Worm (Caenorhabditis elegans) whole organism, L1 larva: ENCODE data around the gene Y37A1A.2.

Experiments used
- C04F5.9 ChIP-seq: sonication (generic microtip); optimal IDR thresholded peaks from 2 replicates; lab custom pipeline; 2016; ENCODE audit warnings: missing genetic modification characterization, missing compliant biosample characterization
- C34B4.2 ChIP-seq: sonication (generic microtip); optimal IDR thresholded peaks from 2 replicates; lab custom pipeline; 2017; ENCODE audit warnings: mild to moderate bottlenecking, missing genetic modification characterization, missing compliant biosample characterization
- F16B12.6 ChIP-seq: fragments of 150-350 bp; optimal IDR thresholded peaks from 2 replicates; lab custom pipeline; 2014; ENCODE audit warnings: missing biosample characterization, missing genetic modification characterization
- aha-1 ChIP-seq: fragments of 150-350 bp; optimal IDR thresholded peaks from 2 replicates; lab custom pipeline; 2014; ENCODE audit warnings: missing biosample characterization, missing genetic modification characterization
- blmp-1 ChIP-seq: fragments of 150-350 bp; optimal IDR thresholded peaks from 2 replicates; lab custom pipeline; 2014; ENCODE audit warnings: missing biosample characterization, missing genetic modification characterization
- ceh-8 ChIP-seq: fragments of 200-800 bp; sonication (Bioruptor generic); optimal IDR thresholded peaks from 2 replicates; lab custom pipeline; 2018; ENCODE audit warnings: mild to moderate bottlenecking, missing genetic modification characterization, moderate library complexity, missing compliant biosample characterization
- ceh-82 ChIP-seq, 3 experiments: fragments of 150-350 bp in 1 of 3; sonication (generic microtip) in 2 of 3; optimal IDR thresholded peaks; 2 replicates each; lab custom pipeline; 2014 to 2017; ENCODE audit warnings: missing biosample characterization in 3 of 3, missing genetic modification characterization in 3 of 3
- ceh-88 ChIP-seq: fragments of 200-800 bp; sonication (Bioruptor generic); IDR thresholded peaks from 2 replicates; pipeline ENCODE4 v1.3.6; 2022; ENCODE audit warnings: missing genetic modification characterization, missing compliant biosample characterization
- ces-1 ChIP-seq: fragments of 150-350 bp; optimal IDR thresholded peaks from 2 replicates; lab custom pipeline; 2014; ENCODE audit warnings: missing biosample characterization, missing genetic modification reagents, missing genetic modification characterization
- dsc-1 ChIP-seq: sonication (generic microtip); optimal IDR thresholded peaks from 2 replicates; lab custom pipeline; 2016; ENCODE audit warnings: mild to moderate bottlenecking, missing genetic modification characterization, missing compliant biosample characterization
- efl-3 ChIP-seq: fragments of 200-800 bp; sonication (Bioruptor generic); optimal IDR thresholded peaks from 2 replicates; lab custom pipeline; 2018; ENCODE audit warnings: mild to moderate bottlenecking, missing genetic modification characterization, missing compliant biosample characterization
- egl-13 ChIP-seq: sonication (generic microtip); optimal IDR thresholded peaks from 2 replicates; lab custom pipeline; 2016; ENCODE audit warnings: missing genotype, missing genetic modification reagents, missing genetic modification characterization, missing compliant biosample characterization
- egl-27 ChIP-seq, 2 experiments: fragments of 150-350 bp in 1 of 2; sonication (generic microtip); optimal IDR thresholded peaks; 3 replicates each; lab custom pipeline; 2017 to 2018; ENCODE audit warnings: missing biosample characterization in 2 of 2, missing genetic modification characterization in 2 of 2, missing genetic modification reagents in 2 of 2
- elt-2 ChIP-seq: sonication (generic microtip); optimal IDR thresholded peaks from 2 replicates; lab custom pipeline; 2016; ENCODE audit warnings: missing genetic modification characterization, mild to moderate bottlenecking, inconsistent platforms, missing compliant biosample characterization, missing genetic modification reagents
- elt-3 ChIP-seq, 6 experiments: fragments of 150-350 bp in 1 of 6; sonication (generic microtip); optimal IDR thresholded peaks; 2 replicates each; lab custom pipeline; 2017 to 2018; ENCODE audit warnings: missing biosample characterization in 6 of 6, missing genetic modification characterization in 6 of 6, inconsistent platforms in 1 of 6
- ets-5 ChIP-seq: fragments of 200-800 bp; sonication (Bioruptor generic); IDR thresholded peaks from 2 replicates; pipeline ENCODE4 v1.3.6; 2022; ENCODE audit warnings: missing genetic modification characterization, missing compliant biosample characterization
- fkh-10 ChIP-seq: sonication (generic microtip); optimal IDR thresholded peaks from 2 replicates; lab custom pipeline; 2017; ENCODE audit warnings: missing biosample characterization, missing genetic modification reagents, missing genetic modification characterization
- fkh-4 ChIP-seq: sonication (generic microtip); optimal IDR thresholded peaks from 2 replicates; lab custom pipeline; 2016; ENCODE audit warnings: missing compliant biosample characterization, missing genetic modification characterization, borderline replicate concordance
- fos-1 ChIP-seq: fragments of 150-350 bp; optimal IDR thresholded peaks from 2 replicates; lab custom pipeline; 2014; ENCODE audit warnings: missing biosample characterization, missing genetic modification characterization
- grh-1 ChIP-seq: fragments of 200-800 bp; sonication (Bioruptor generic); IDR thresholded peaks from 2 replicates; pipeline ENCODE4 v1.3.6; 2022; ENCODE audit warnings: missing genetic modification reagents, missing genetic modification characterization, missing compliant biosample characterization
- hpl-2 ChIP-seq: fragments of 150-350 bp; optimal IDR thresholded peaks from 2 replicates; lab custom pipeline; 2014; ENCODE audit warnings: missing biosample characterization, missing genetic modification reagents, missing genetic modification characterization
- jun-1 ChIP-seq: fragments of 150-350 bp; optimal IDR thresholded peaks from 2 replicates; lab custom pipeline; 2014; ENCODE audit warnings: missing biosample characterization, missing genetic modification reagents, missing genetic modification characterization
- lin-13 ChIP-seq: fragments of 150-350 bp; optimal IDR thresholded peaks from 2 replicates; lab custom pipeline; 2014; ENCODE audit warnings: missing biosample characterization, missing genetic modification reagents, missing genetic modification characterization
- lin-14 ChIP-seq: fragments of 200-800 bp; sonication (Bioruptor generic); optimal IDR thresholded peaks from 2 replicates; lab custom pipeline; 2018; ENCODE audit warnings: mild to moderate bottlenecking, missing genetic modification characterization, moderate library complexity, missing compliant biosample characterization
- lin-15B ChIP-seq: fragments of 150-350 bp; sonication (generic microtip); optimal IDR thresholded peaks from 3 replicates; lab custom pipeline; 2014; ENCODE audit warnings: missing biosample characterization, missing genetic modification characterization
- lin-39 ChIP-seq: fragments of 150-350 bp; optimal IDR thresholded peaks from 2 replicates; lab custom pipeline; 2014; ENCODE audit warnings: missing biosample characterization, missing genetic modification reagents, missing genetic modification characterization
- lsy-2 ChIP-seq, 2 experiments: fragments of 150-350 bp; optimal IDR thresholded peaks; 2 replicates each; lab custom pipeline; 2014; ENCODE audit warnings: missing biosample characterization in 2 of 2, missing genetic modification characterization in 2 of 2
- mab-9 ChIP-seq: fragments of 200-800 bp; sonication (Bioruptor generic); IDR thresholded peaks from 2 replicates; pipeline ENCODE4 v1.3.6; 2022; ENCODE audit warnings: missing genetic modification reagents, missing genetic modification characterization, missing compliant biosample characterization
- mdl-1 ChIP-seq, 2 experiments: fragments of 150-350 bp; optimal IDR thresholded peaks; 2 replicates each; lab custom pipeline; 2014 to 2017; ENCODE audit warnings: missing biosample characterization in 2 of 2, missing genetic modification characterization in 2 of 2, inconsistent platforms in 1 of 2
- mef-2 ChIP-seq: fragments of 150-350 bp; optimal IDR thresholded peaks from 2 replicates; lab custom pipeline; 2014; ENCODE audit warnings: missing biosample characterization, missing genetic modification characterization
- nhr-19 ChIP-seq: fragments of 200-800 bp; sonication (Bioruptor generic); conservative IDR thresholded peaks from 2 replicates; pipeline ENCODE4 v1.3.6; 2022; ENCODE audit warnings: missing genetic modification characterization, missing compliant biosample characterization
- nhr-28 ChIP-seq: fragments of 150-350 bp; optimal IDR thresholded peaks from 2 replicates; lab custom pipeline; 2014; ENCODE audit warnings: missing biosample characterization, missing genetic modification characterization
- nhr-47 ChIP-seq: sonication (generic microtip); optimal IDR thresholded peaks from 2 replicates; lab custom pipeline; 2016; ENCODE audit warnings: mild to moderate bottlenecking, missing genetic modification characterization, moderate library complexity, missing compliant biosample characterization
- nhr-71 ChIP-seq: sonication (generic microtip); optimal IDR thresholded peaks from 2 replicates; lab custom pipeline; 2016; ENCODE audit warnings: mild to moderate bottlenecking, missing genetic modification characterization, moderate library complexity, missing compliant biosample characterization
- nhr-77 ChIP-seq: fragments of 150-350 bp; optimal IDR thresholded peaks from 2 replicates; lab custom pipeline; 2014; ENCODE audit warnings: missing biosample characterization, missing genetic modification characterization
- nhr-84 ChIP-seq: sonication (generic microtip); optimal IDR thresholded peaks from 2 replicates; lab custom pipeline; 2017; ENCODE audit warnings: missing biosample characterization, missing genetic modification characterization
- nhr-85 ChIP-seq: sonication (generic microtip); peaks from one replicate; lab custom pipeline; 2016; ENCODE audit warnings: missing genetic modification characterization, inconsistent platforms, missing compliant biosample characterization
- snpc-4 ChIP-seq: fragments of 150-350 bp; optimal IDR thresholded peaks from 2 replicates; lab custom pipeline; 2014; ENCODE audit warnings: missing biosample characterization, missing genetic modification characterization
- snu-23 ChIP-seq: sonication (generic microtip); optimal IDR thresholded peaks from 2 replicates; lab custom pipeline; 2016; ENCODE audit warnings: missing genetic modification characterization, missing compliant biosample characterization
- sptf-1 ChIP-seq: fragments of 150-350 bp; optimal IDR thresholded peaks from 2 replicates; lab custom pipeline; 2014; ENCODE audit warnings: missing biosample characterization, missing genetic modification characterization
- swsn-7 ChIP-seq: sonication (generic microtip); optimal IDR thresholded peaks from 2 replicates; lab custom pipeline; 2016; ENCODE audit warnings: missing genetic modification characterization, missing compliant biosample characterization
- tbx-2 ChIP-seq: sonication (generic microtip); optimal IDR thresholded peaks from 2 replicates; lab custom pipeline; 2016; ENCODE audit warnings: missing genetic modification characterization, missing compliant biosample characterization
- unc-130 ChIP-seq: fragments of 150-350 bp; optimal IDR thresholded peaks from 2 replicates; lab custom pipeline; 2017; ENCODE audit warnings: missing biosample characterization, missing genetic modification characterization, inconsistent platforms
- zag-1 ChIP-seq: fragments of 150-350 bp; optimal IDR thresholded peaks from 2 replicates; lab custom pipeline; 2014; ENCODE audit warnings: missing biosample characterization, missing genetic modification characterization
- zip-4 ChIP-seq: fragments of 200-800 bp; sonication (Bioruptor generic); optimal IDR thresholded peaks from 2 replicates; lab custom pipeline; 2018; ENCODE audit warnings: mild to moderate bottlenecking, missing genetic modification characterization, moderate library complexity, missing compliant biosample characterization

Y37A1A.2 gene

ce11 chrIV:13884875-13885274, 28.0 kb downstream of the Y37A1A.2 start:
- peak; percentile 9 for TF ChIP-seq snpc-4 (tag; lab: Kevin White, UChicago)
- TF ChIP-seq, all 84 proteins: peak for 1; not testable (repeated sequence) for 83

ce11 chrIV:13883922-13884321, 28.9 kb downstream of the Y37A1A.2 start:
- TF ChIP-seq unc-130 (tag; lab: Kevin White, UChicago), result no peak
- peak; percentile 88 for TF ChIP-seq blmp-1 (tag; lab: Kevin White, UChicago)

ce11 chrIV:13882573-13882972, 30.3 kb downstream of the Y37A1A.2 start, which contains the start of gene thoc-7:
Gene thoc-7 (plus strand): TSS chrIV:13882734.
- TF ChIP-seq grh-1 (GFP tag; lab: Robert Waterston, UW) (0 out of 2 replicates have a peak, but pooled peaks have one; percentile 9), nhr-71 (tag; lab: Kevin White, UChicago) (peak; percentile 16), nhr-85 (peak; percentile 62), lin-15B (tag; lab: Kevin White, UChicago) (no peak), lsy-2 (tag; optimal IDR thresholded peaks at IDR 0.05; lab: Kevin White, UChicago) (peak in 1 of 2 experiments; percentile 36)

- peak; percentile 79 for TF ChIP-seq lin-39 (tag; lab: Kevin White, UChicago)
- TF ChIP-seq lin-15B (tag; lab: Kevin White, UChicago), result peak; percentile 63
- TF ChIP-seq efl-3, result no peak
- TF ChIP-seq ces-1 (GFP tag; lab: Kevin White, UChicago), result no peak
- no peak for TF ChIP-seq ets-5
- peak; percentile 83 for TF ChIP-seq lin-13 (GFP tag; lab: Kevin White, UChicago)
- peak; percentile 82 for TF ChIP-seq nhr-77
- TF ChIP-seq mef-2 (tag; lab: Kevin White, UChicago), result no peak
- TF ChIP-seq nhr-28 (tag; lab: Kevin White, UChicago), result no peak
- TF ChIP-seq ceh-8 (GFP tag; lab: Kevin White, UChicago), result peak; percentile 67
- TF ChIP-seq ceh-88 (GFP tag; lab: Robert Waterston, UW), result peak; percentile 76
- peak; percentile 18 for TF ChIP-seq F16B12.6
- peak; percentile 53 for TF ChIP-seq egl-13 (tag; lab: Kevin White, UChicago)
- peak; percentile 79 for TF ChIP-seq mab-9 (GFP tag; lab: Robert Waterston, UW)
- TF ChIP-seq nhr-47 (tag; lab: Kevin White, UChicago), result peak; percentile 95
- peak; percentile 97 for TF ChIP-seq snu-23 (GFP tag; lab: Kevin White, UChicago)
- peak; percentile 49 for TF ChIP-seq fkh-10 (GFP tag; lab: Kevin White, UChicago)
- TF ChIP-seq fos-1, result peak; percentile 88
- peak; percentile 58 for TF ChIP-seq zip-4 (GFP tag; lab: Kevin White, UChicago)
- TF ChIP-seq snpc-4 (tag; lab: Kevin White, UChicago), result peak; percentile 79
- peak; percentile 91 for TF ChIP-seq tbx-2 (tag; lab: Kevin White, UChicago)
- peak in 3 of 6 experiments; percentile 35 to 92 (median 82) for TF ChIP-seq elt-3 (tag; optimal IDR thresholded peaks at IDR 0.05; lab: Kevin White, UChicago)
- TF ChIP-seq fkh-4 (tag; lab: Kevin White, UChicago), result peak; percentile 37
- peak; percentile 82 for TF ChIP-seq jun-1
- TF ChIP-seq lin-14 (GFP tag; lab: Kevin White, UChicago), result peak; percentile 90
- peak; percentile 92 for TF ChIP-seq swsn-7 (tag; lab: Kevin White, UChicago)
- peak; percentile 87 for TF ChIP-seq dsc-1 (tag; lab: Kevin White, UChicago)
- TF ChIP-seq sptf-1 (tag; lab: Kevin White, UChicago), result no peak
- no peak for TF ChIP-seq C34B4.2 (tag; lab: Kevin White, UChicago)
- TF ChIP-seq aha-1 (tag; lab: Kevin White, UChicago), result peak; percentile 5
- no peak for TF ChIP-seq nhr-84 (tag; lab: Kevin White, UChicago)
- TF ChIP-seq C04F5.9 (tag; lab: Kevin White, UChicago), result peak; percentile 75
- TF ChIP-seq ceh-82 (tag; optimal IDR thresholded peaks at IDR 0.05; lab: Kevin White, UChicago), result peak; percentile 79 to 95 (median 91)
- peak; percentile 74 for TF ChIP-seq hpl-2 (GFP tag; lab: Kevin White, UChicago)
- TF ChIP-seq egl-27 (tag; optimal IDR thresholded peaks at IDR 0.05; lab: Kevin White, UChicago), result peak in 1 of 2 experiments; percentile 30
- peak; percentile 92 for TF ChIP-seq nhr-19 (GFP tag; lab: Robert Waterston, UW)
- TF ChIP-seq elt-2 (tag; lab: Kevin White, UChicago), result peak; percentile 71
- TF ChIP-seq mdl-1 (tag; optimal IDR thresholded peaks at IDR 0.05; lab: Kevin White, UChicago), result peak in 1 of 2 experiments; percentile 85
- TF ChIP-seq grh-1 (GFP tag; lab: Robert Waterston, UW), result peak; percentile 90
- TF ChIP-seq unc-130 (tag; lab: Kevin White, UChicago), result peak; percentile 59
- no peak for TF ChIP-seq zag-1 (tag; lab: Kevin White, UChicago)
Measured at ce11 chrIV:13881754-13882275, 31.0 kb downstream of the Y37A1A.2 start, which contains the start of gene rpl-29. Gene rpl-29 (plus strand): TSS chrIV:13882225.
